Worm (Caenorhabditis elegans): ENCODE results near the gene C06A8.8.

Gene C06A8.8

ce11 chrII:7812332-7812731 is 40.5 kb upstream of the C06A8.8 start:
- TF ChIP-seq mep-1 (tag; optimal IDR thresholded peaks at IDR 0.05) = no peak
- TF ChIP-seq unc-39 (tag; optimal IDR thresholded peaks at IDR 0.05) = no peak
- peak; percentile 79 for TF ChIP-seq nhr-2 (tag; optimal IDR thresholded peaks at IDR 0.05)
- no peak for TF ChIP-seq mls-2 (tag; optimal IDR thresholded peaks at IDR 0.05)
- no peak for TF ChIP-seq snpc-4 (tag; optimal IDR thresholded peaks at IDR 0.05)
- TF ChIP-seq lsy-2 (tag; optimal IDR thresholded peaks at IDR 0.05) = no peak
- peak; percentile 65 for TF ChIP-seq unc-62 (GFP tag; optimal IDR thresholded peaks at IDR 0.05)
- TF ChIP-seq ztf-11 (tag; optimal IDR thresholded peaks at IDR 0.05) = peak; percentile 7
- TF ChIP-seq sptf-1 (tag; optimal IDR thresholded peaks at IDR 0.05) = peak; percentile 49
- TF ChIP-seq sem-2 (GFP tag; optimal IDR thresholded peaks at IDR 0.05) = no peak
- no peak for TF ChIP-seq drap-1 (GFP tag; optimal IDR thresholded peaks at IDR 0.05)
- no peak for TF ChIP-seq ceh-83 (GFP tag; optimal IDR thresholded peaks at IDR 0.05)
- TF ChIP-seq bed-3 (GFP tag; optimal IDR thresholded peaks at IDR 0.05) = no peak
- TF ChIP-seq nhr-76 (tag; optimal IDR thresholded peaks at IDR 0.05) = no peak
- TF ChIP-seq lin-32 (GFP tag; optimal IDR thresholded peaks at IDR 0.05) = peak; percentile 21
- peak; percentile 18 for TF ChIP-seq ham-2 (GFP tag; optimal IDR thresholded peaks at IDR 0.05)
- TF ChIP-seq nhr-237 (tag; optimal IDR thresholded peaks at IDR 0.05) = no peak
- TF ChIP-seq M03D4.4 (tag; optimal IDR thresholded peaks at IDR 0.05) = peak; percentile 27
- TF ChIP-seq ceh-39 (tag; optimal IDR thresholded peaks at IDR 0.05) = no peak
- no peak for TF ChIP-seq nhr-28 (tag; optimal IDR thresholded peaks at IDR 0.05)
- TF ChIP-seq blmp-1 (tag; optimal IDR thresholded peaks at IDR 0.05) = no peak
- no peak for TF ChIP-seq lin-13 (tag; optimal IDR thresholded peaks at IDR 0.05)
- TF ChIP-seq hlh-1 (tag; optimal IDR thresholded peaks at IDR 0.05) = no peak
- TF ChIP-seq cnd-1 (tag; optimal IDR thresholded peaks at IDR 0.05) = no peak
- TF ChIP-seq mab-5 (tag; optimal IDR thresholded peaks at IDR 0.05) = peak; percentile 46
- TF ChIP-seq nhr-12 (tag; optimal IDR thresholded peaks at IDR 0.05) = peak; percentile 7
- peak; percentile 14 for TF ChIP-seq zip-8 (tag; optimal IDR thresholded peaks at IDR 0.05)
- peak; percentile 50 for TF ChIP-seq ces-1 (GFP tag; optimal IDR thresholded peaks at IDR 0.05)
- no peak for TF ChIP-seq ceh-43 (GFP tag; optimal IDR thresholded peaks at IDR 0.05)

ce11 chrII:7810869-7811543 is 39.2 kb upstream of the C06A8.8 start, which contains the start of gene cki-1:
TSS of gene cki-1 (plus strand) at chrII:7811240.
- TF ChIP-seq sem-2 (GFP tag; optimal IDR thresholded peaks at IDR 0.05) = no peak
- TF ChIP-seq nhr-2 (tag; optimal IDR thresholded peaks at IDR 0.05) = peak; percentile 98
- TF ChIP-seq hlh-1 (tag; optimal IDR thresholded peaks at IDR 0.05) = peak; percentile 54
- TF ChIP-seq lin-13 (tag; optimal IDR thresholded peaks at IDR 0.05) = peak; percentile 8
- TF ChIP-seq lin-32 (GFP tag; optimal IDR thresholded peaks at IDR 0.05) = no peak
- no peak for TF ChIP-seq mab-5 (tag; optimal IDR thresholded peaks at IDR 0.05)
- TF ChIP-seq ham-2 (GFP tag; optimal IDR thresholded peaks at IDR 0.05) = peak; percentile 3
- peak; percentile 25 for TF ChIP-seq pha-4 (tag; optimal IDR thresholded peaks at IDR 0.05)
- TF ChIP-seq sptf-1 (tag; optimal IDR thresholded peaks at IDR 0.05) = peak; percentile 77
- no peak for TF ChIP-seq unc-62 (GFP tag; optimal IDR thresholded peaks at IDR 0.05)
- TF ChIP-seq ceh-43 (GFP tag; optimal IDR thresholded peaks at IDR 0.05) = peak; percentile 15
- TF ChIP-seq ceh-83 (GFP tag; optimal IDR thresholded peaks at IDR 0.05) = no peak
- no peak for TF ChIP-seq ces-1 (GFP tag; optimal IDR thresholded peaks at IDR 0.05)
- no peak for TF ChIP-seq lsy-2 (tag; optimal IDR thresholded peaks at IDR 0.05)
- no peak for TF ChIP-seq nhr-28 (tag; optimal IDR thresholded peaks at IDR 0.05)
- TF ChIP-seq mls-2 (tag; optimal IDR thresholded peaks at IDR 0.05) = peak; percentile 42
- TF ChIP-seq elt-1 (tag; optimal IDR thresholded peaks at IDR 0.05; ENCODE audit: borderline replicate concordance, insufficient read depth) = peak; percentile 23
- no peak for TF ChIP-seq snpc-4 (tag; optimal IDR thresholded peaks at IDR 0.05)
- peak; percentile 57 for TF ChIP-seq ztf-11 (tag; optimal IDR thresholded peaks at IDR 0.05)
- peak; percentile 49 for TF ChIP-seq unc-120 (tag; optimal IDR thresholded peaks at IDR 0.05; ENCODE audit: poor library complexity, severe bottlenecking)
- TF ChIP-seq zip-8 (tag; optimal IDR thresholded peaks at IDR 0.05) = no peak
- TF ChIP-seq bed-3 (GFP tag; optimal IDR thresholded peaks at IDR 0.05) = no peak
- no peak for TF ChIP-seq ceh-39 (tag; optimal IDR thresholded peaks at IDR 0.05)
- no peak for TF ChIP-seq nhr-237 (tag; optimal IDR thresholded peaks at IDR 0.05)
- TF ChIP-seq nhr-12 (tag; optimal IDR thresholded peaks at IDR 0.05) = no peak
- no peak for TF ChIP-seq nhr-76 (tag; optimal IDR thresholded peaks at IDR 0.05)
- peak; percentile 55 for TF ChIP-seq M03D4.4 (tag; optimal IDR thresholded peaks at IDR 0.05)
- TF ChIP-seq unc-39 (tag; optimal IDR thresholded peaks at IDR 0.05) = no peak
- TF ChIP-seq elt-3 (tag; optimal IDR thresholded peaks at IDR 0.05) = no peak
- TF ChIP-seq flh-1 (GFP tag; optimal IDR thresholded peaks at IDR 0.05) = no peak
- no peak for TF ChIP-seq cnd-1 (tag; optimal IDR thresholded peaks at IDR 0.05)
- no peak for TF ChIP-seq tbx-8 (GFP tag; optimal IDR thresholded peaks at IDR 0.05)
- peak; percentile 29 for TF ChIP-seq drap-1 (GFP tag; optimal IDR thresholded peaks at IDR 0.05)
- TF ChIP-seq mep-1 (tag; optimal IDR thresholded peaks at IDR 0.05) = no peak
- TF ChIP-seq blmp-1 (tag; optimal IDR thresholded peaks at IDR 0.05) = no peak
